Fruit fly (Drosophila melanogaster) whole organism, prepupa: Measurements from ENCODE around the gene CG17329.

ENCODE experiments used
- Blimp-1 ChIP-seq: fragments of 200-800 bp; sonication (Bioruptor generic); optimal IDR thresholded peaks from 3 replicates; lab custom pipeline; 2017; ENCODE audit warnings: missing biosample characterization, missing genetic modification characterization, mild to moderate bottlenecking, moderate library complexity, missing genetic modification reagents
- CG10631 ChIP-seq: fragments of 200-800 bp; sonication (Bioruptor generic); optimal IDR thresholded peaks from 2 replicates; lab custom pipeline; 2016; ENCODE audit warnings: missing biosample characterization, missing genetic modification characterization
- CG10669 ChIP-seq: fragments of 200-800 bp; sonication (Bioruptor generic); optimal IDR thresholded peaks from 3 replicates; lab custom pipeline; 2018; ENCODE audit warnings: missing biosample characterization, mild to moderate bottlenecking, missing genetic modification characterization, moderate library complexity
- CG11294 ChIP-seq: fragments of 200-800 bp; sonication (Bioruptor generic); IDR thresholded peaks from 2 replicates; pipeline ENCODE4 v1.3.6; 2022; ENCODE audit warnings: missing biosample characterization, missing genetic modification characterization
- CG11902 ChIP-seq: fragments of 200-800 bp; sonication (Bioruptor generic); optimal IDR thresholded peaks from 3 replicates; lab custom pipeline; 2016; ENCODE audit warnings: missing biosample characterization, missing genetic modification characterization
- CG15336 ChIP-seq: fragments of 200-800 bp; sonication (Bioruptor generic); IDR thresholded peaks from 2 replicates; pipeline ENCODE4 v1.3.6; 2022; ENCODE audit warnings: missing biosample characterization, missing genetic modification characterization
- CG1621 ChIP-seq: fragments of 200-800 bp; sonication (Bioruptor generic); optimal IDR thresholded peaks from 3 replicates; lab custom pipeline; 2018; ENCODE audit warnings: missing biosample characterization, mild to moderate bottlenecking, missing genetic modification characterization
- CG16779 ChIP-seq: fragments of 200-800 bp; sonication (Bioruptor generic); optimal IDR thresholded peaks from 3 replicates; lab custom pipeline; 2017; ENCODE audit warnings: missing biosample characterization, mild to moderate bottlenecking, missing genetic modification characterization
- CG31627 ChIP-seq: fragments of 200-800 bp; sonication (Bioruptor generic); optimal IDR thresholded peaks from 3 replicates; lab custom pipeline; 2016; ENCODE audit warnings: missing biosample characterization, missing genetic modification characterization
- CG32006 ChIP-seq: fragments of 200-800 bp; sonication (Bioruptor generic); optimal IDR thresholded peaks from 3 replicates; lab custom pipeline; 2017; ENCODE audit warnings: missing biosample characterization, mild to moderate bottlenecking, missing genetic modification characterization
- CG34406 ChIP-seq: fragments of 200-800 bp; sonication (Bioruptor generic); optimal IDR thresholded peaks from 3 replicates; lab custom pipeline; 2016; ENCODE audit warnings: missing biosample characterization, missing genetic modification characterization
- CG3919 ChIP-seq: fragments of 200-800 bp; sonication (Bioruptor generic); optimal IDR thresholded peaks from 3 replicates; lab custom pipeline; 2016; ENCODE audit warnings: missing biosample characterization, missing genetic modification characterization
- CG4318 ChIP-seq: fragments of 200-800 bp; sonication (Bioruptor generic); optimal IDR thresholded peaks from 3 replicates; lab custom pipeline; 2017; ENCODE audit warnings: missing biosample characterization, mild to moderate bottlenecking, missing genetic modification characterization
- CG6163 ChIP-seq: fragments of 200-800 bp; sonication (Bioruptor generic); IDR thresholded peaks from 3 replicates; pipeline ENCODE4 v1.3.6; 2022; ENCODE audit warnings: missing biosample characterization, missing genetic modification characterization
- CG6276 ChIP-seq: fragments of 200-800 bp; sonication (Bioruptor generic); optimal IDR thresholded peaks from 2 replicates; lab custom pipeline; 2017; ENCODE audit warnings: missing biosample characterization, mild to moderate bottlenecking, missing genetic modification characterization
- CG6792 ChIP-seq: fragments of 200-800 bp; sonication (Bioruptor generic); optimal IDR thresholded peaks from 3 replicates; lab custom pipeline; 2016; ENCODE audit warnings: missing biosample characterization, missing genetic modification characterization
- CG6808 ChIP-seq: fragments of 200-800 bp; sonication (Bioruptor generic); optimal IDR thresholded peaks from 3 replicates; lab custom pipeline; 2017; ENCODE audit warnings: missing biosample characterization, missing genetic modification characterization, mild to moderate bottlenecking, moderate library complexity, missing genetic modification reagents
- CG6854 ChIP-seq: fragments of 200-800 bp; sonication (Bioruptor generic); optimal IDR thresholded peaks from 2 replicates; lab custom pipeline; 2017; ENCODE audit warnings: missing biosample characterization, mild to moderate bottlenecking, missing genetic modification characterization
- CG8119 ChIP-seq: fragments of 200-800 bp; sonication (Bioruptor generic); IDR thresholded peaks from 3 replicates; pipeline ENCODE4 v1.3.6; 2022; ENCODE audit warnings: missing biosample characterization, missing genetic modification characterization
- CG8319 ChIP-seq: fragments of 200-800 bp; sonication (Bioruptor generic); optimal IDR thresholded peaks from 3 replicates; lab custom pipeline; 2016; ENCODE audit warnings: missing biosample characterization, missing genetic modification characterization
- CG8632 ChIP-seq: fragments of 200-800 bp; sonication (Bioruptor generic); optimal IDR thresholded peaks from 3 replicates; lab custom pipeline; 2016; ENCODE audit warnings: missing biosample characterization, missing genetic modification characterization
- CG9139 ChIP-seq: fragments of 200-800 bp; sonication (Bioruptor generic); optimal IDR thresholded peaks from 3 replicates; lab custom pipeline; 2017; ENCODE audit warnings: missing biosample characterization, mild to moderate bottlenecking, missing genetic modification characterization
- Eip75B ChIP-seq: fragments of 200-800 bp; sonication (Bioruptor generic); optimal IDR thresholded peaks from 3 replicates; lab custom pipeline; 2016; ENCODE audit warnings: missing biosample characterization, missing genetic modification characterization
- Eip78C ChIP-seq: fragments of 200-800 bp; sonication (Bioruptor generic); peaks from one replicate; lab custom pipeline; 2016; ENCODE audit warnings: missing biosample characterization, missing genetic modification characterization
- Eip93F ChIP-seq: fragments of 200-800 bp; sonication (Bioruptor generic); optimal IDR thresholded peaks from 2 replicates; lab custom pipeline; 2016; ENCODE audit warnings: missing biosample characterization, mild to moderate bottlenecking, missing genetic modification characterization
- Ets21C ChIP-seq: fragments of 200-800 bp; sonication (Bioruptor generic); optimal IDR thresholded peaks from 3 replicates; lab custom pipeline; 2016; ENCODE audit warnings: missing biosample characterization, missing genetic modification characterization
- Ets96B ChIP-seq: fragments of 200-800 bp; optimal IDR thresholded peaks from 2 replicates; lab custom pipeline; 2019; ENCODE audit warnings: missing biosample characterization, mild to moderate bottlenecking, missing genetic modification characterization, moderate library complexity
- Hr38 ChIP-seq: sonication (Bioruptor generic); optimal IDR thresholded peaks from 2 replicates; lab custom pipeline; 2016; ENCODE audit warnings: missing biosample characterization, missing genetic modification characterization
- Hr39 ChIP-seq: fragments of 200-800 bp; sonication (Bioruptor generic); optimal IDR thresholded peaks from 2 replicates; lab custom pipeline; 2016; ENCODE audit warnings: missing biosample characterization, missing genetic modification characterization
- Hr4 ChIP-seq: fragments of 200-800 bp; sonication (Bioruptor generic); optimal IDR thresholded peaks from 3 replicates; lab custom pipeline; 2016; ENCODE audit warnings: missing biosample characterization, missing genetic modification characterization
- Lpt ChIP-seq: fragments of 200-800 bp; sonication (Bioruptor generic); optimal IDR thresholded peaks from 3 replicates; lab custom pipeline; 2016; ENCODE audit warnings: missing biosample characterization, missing genetic modification characterization
- OdsH ChIP-seq: fragments of 200-800 bp; sonication (Bioruptor generic); optimal IDR thresholded peaks from 3 replicates; lab custom pipeline; 2016; ENCODE audit warnings: missing biosample characterization, missing genetic modification characterization
- Smox ChIP-seq: fragments of 200-800 bp; sonication (Bioruptor generic); optimal IDR thresholded peaks from 3 replicates; lab custom pipeline; 2016; ENCODE audit warnings: missing biosample characterization, missing genetic modification characterization
- Sox102F ChIP-seq: fragments of 200-800 bp; sonication (Bioruptor generic); optimal IDR thresholded peaks from 2 replicates; lab custom pipeline; 2016; ENCODE audit warnings: missing biosample characterization, mild to moderate bottlenecking, missing genetic modification characterization
- Sox14 ChIP-seq: fragments of 200-800 bp; sonication (Bioruptor generic); optimal IDR thresholded peaks from 3 replicates; lab custom pipeline; 2016; ENCODE audit warnings: missing biosample characterization, missing genetic modification characterization
- Sox15 ChIP-seq: fragments of 200-800 bp; sonication (Bioruptor generic); optimal IDR thresholded peaks from 3 replicates; lab custom pipeline; 2016; ENCODE audit warnings: missing biosample characterization, missing genetic modification characterization
- acj6 ChIP-seq: fragments of 200-800 bp; sonication (Bioruptor generic); optimal IDR thresholded peaks from 3 replicates; lab custom pipeline; 2016; ENCODE audit warnings: missing biosample characterization, missing genetic modification characterization
- cyc ChIP-seq: fragments of 200-800 bp; sonication (Bioruptor generic); optimal IDR thresholded peaks from 3 replicates; lab custom pipeline; 2016; ENCODE audit warnings: missing biosample characterization, missing genetic modification characterization
- dac ChIP-seq: fragments of 200-800 bp; sonication (Bioruptor generic); optimal IDR thresholded peaks from 2 replicates; lab custom pipeline; 2017; ENCODE audit warnings: missing biosample characterization, mild to moderate bottlenecking, missing genetic modification characterization
- esn ChIP-seq: fragments of 200-800 bp; sonication (Bioruptor generic); optimal IDR thresholded peaks from 2 replicates; lab custom pipeline; 2016; ENCODE audit warnings: missing biosample characterization, mild to moderate bottlenecking, missing genetic modification characterization, moderate library complexity
- fd59A ChIP-seq: fragments of 200-800 bp; sonication (Bioruptor generic); optimal IDR thresholded peaks from 2 replicates; lab custom pipeline; 2017; ENCODE audit warnings: missing biosample characterization, mild to moderate bottlenecking, missing genetic modification characterization, missing genetic modification reagents
- fd85E ChIP-seq: fragments of 200-800 bp; sonication (Bioruptor generic); optimal IDR thresholded peaks from 3 replicates; lab custom pipeline; 2016; ENCODE audit warnings: missing biosample characterization, missing genetic modification characterization
- fkh ChIP-seq: fragments of 200-800 bp; sonication (Bioruptor generic); optimal IDR thresholded peaks from 3 replicates; lab custom pipeline; 2017; ENCODE audit warnings: missing biosample characterization, mild to moderate bottlenecking, missing genetic modification characterization, moderate library complexity
- lz ChIP-seq: fragments of 200-800 bp; sonication (Bioruptor generic); optimal IDR thresholded peaks from 3 replicates; lab custom pipeline; 2016; ENCODE audit warnings: missing biosample characterization, missing genetic modification characterization
- net ChIP-seq: fragments of 200-800 bp; sonication (Bioruptor generic); optimal IDR thresholded peaks from 3 replicates; lab custom pipeline; 2016; ENCODE audit warnings: missing biosample characterization, missing genetic modification characterization
- pdm3 ChIP-seq: fragments of 200-800 bp; sonication (Bioruptor generic); optimal IDR thresholded peaks from 3 replicates; lab custom pipeline; 2016; ENCODE audit warnings: missing biosample characterization, missing genetic modification characterization
- salr ChIP-seq, 2 experiments: fragments of 200-800 bp; sonication (Bioruptor generic); optimal IDR thresholded peaks; 3 replicates each; lab custom pipeline; 2016 to 2018; ENCODE audit warnings: missing biosample characterization in 2 of 2, missing genetic modification characterization in 2 of 2, mild to moderate bottlenecking in 1 of 2
- spab ChIP-seq: fragments of 200-800 bp; sonication (Bioruptor generic); optimal IDR thresholded peaks from 2 replicates; lab custom pipeline; 2017; ENCODE audit warnings: missing biosample characterization, mild to moderate bottlenecking, missing genetic modification characterization, missing genetic modification reagents
- svp ChIP-seq: fragments of 200-800 bp; sonication (Bioruptor generic); peaks from one replicate; lab custom pipeline; 2016; ENCODE audit warnings: missing biosample characterization, missing genetic modification characterization
- topi ChIP-seq: fragments of 200-800 bp; sonication (Bioruptor generic); optimal IDR thresholded peaks from 3 replicates; lab custom pipeline; 2016; ENCODE audit warnings: missing biosample characterization, missing genetic modification characterization
- vri ChIP-seq: fragments of 200-800 bp; sonication (Bioruptor generic); optimal IDR thresholded peaks from 3 replicates; lab custom pipeline; 2016; ENCODE audit warnings: missing biosample characterization, mild to moderate bottlenecking, missing genetic modification characterization

Gene CG17329

dm6 chr2L:16269232-16270134 lies 21.6 kb upstream of the CG17329 start:
- TF ChIP-seq pdm3 (GFP tag; lab: Kevin White, UChicago) (peak; percentile 31), svp (GFP tag; lab: Kevin White, UChicago) (no peak), Eip75B (GFP tag; lab: Kevin White, UChicago) (peak; percentile 70), CG15336 (GFP tag; lab: Robert Waterston, UW) (no peak), fkh (GFP tag; lab: Kevin White, UChicago) (peak; percentile 91), CG4318 (GFP tag; lab: Kevin White, UChicago) (no peak), CG32006 (GFP tag; lab: Kevin White, UChicago) (peak; percentile 2), OdsH (peak; percentile 13), Smox (peak; percentile 57), CG6276 (GFP tag; lab: Kevin White, UChicago) (peak; percentile 70), CG34406 (GFP tag; lab: Kevin White, UChicago) (peak; percentile 74), fd59A (GFP tag; lab: Kevin White, UChicago) (peak; percentile 6), lz (peak; percentile 51), Blimp-1 (GFP tag; lab: Kevin White, UChicago) (peak; percentile 67), CG6808 (GFP tag; lab: Kevin White, UChicago) (peak; percentile 71), esn (peak; percentile 78), cyc (GFP tag; lab: Kevin White, UChicago) (peak; percentile 21), Ets96B (tag; lab: Kevin White, UChicago) (peak; percentile 53), acj6 (peak; percentile 34), topi (GFP tag; lab: Kevin White, UChicago) (peak; percentile 73), CG11294 (GFP tag; lab: Robert Waterston, UW) (no peak), Eip93F (GFP tag; lab: Kevin White, UChicago) (peak; percentile 52), CG31627 (GFP tag; lab: Kevin White, UChicago) (peak; percentile 23), Ets21C (GFP tag; lab: Kevin White, UChicago) (no peak), spab (GFP tag; lab: Kevin White, UChicago) (peak; percentile 61), CG11902 (GFP tag; lab: Kevin White, UChicago) (no peak), Sox15 (GFP tag; lab: Kevin White, UChicago) (no peak), Sox102F (peak; percentile 78), net (GFP tag; lab: Kevin White, UChicago) (peak; percentile 52), Hr39 (no peak), vri (GFP tag; lab: Kevin White, UChicago) (peak; percentile 97), CG6792 (GFP tag; lab: Kevin White, UChicago) (peak; percentile 74), Hr38 (GFP tag; lab: Kevin White, UChicago) (no peak), salr (GFP tag; optimal IDR thresholded peaks at IDR 0.05; lab: Kevin White, UChicago) (peak in 1 of 2 experiments; percentile 39), Sox14 (GFP tag; lab: Kevin White, UChicago) (no peak), Hr4 (GFP tag; lab: Kevin White, UChicago) (peak; percentile 6), CG8632 (GFP tag; lab: Kevin White, UChicago) (peak; percentile 38), CG6854 (GFP tag; lab: Kevin White, UChicago) (peak; percentile 96), CG1621 (tag; lab: Kevin White, UChicago) (peak; percentile 70), CG6163 (no peak), dac (no peak), fd85E (GFP tag; lab: Kevin White, UChicago) (peak; percentile 60), CG10669 (GFP tag; lab: Kevin White, UChicago) (peak; percentile 11), CG10631 (GFP tag; lab: Kevin White, UChicago) (no peak), CG8119 (GFP tag; lab: Robert Waterston, UW) (no peak), CG3919 (peak; percentile 82), CG16779 (tag; lab: Kevin White, UChicago) (peak; percentile 79), Eip78C (peak; percentile 91), CG9139 (GFP tag; lab: Kevin White, UChicago) (peak; percentile 80), CG8319 (GFP tag; lab: Kevin White, UChicago) (peak; percentile 64), Lpt (GFP tag; lab: Kevin White, UChicago) (peak; percentile 79)
